Worm (Caenorhabditis elegans) whole organism, young adult: ENCODE measurements around the gene R10E4.7.

Source experiments
- B0035.1 ChIP-seq: sonication (generic microtip); optimal IDR thresholded peaks from 2 replicates; lab custom pipeline; 2016; ENCODE audit warnings: missing genetic modification characterization, mild to moderate bottlenecking, missing compliant biosample characterization, missing genotype, missing genetic modification reagents
- C06A6.2 ChIP-seq: fragments of 200-800 bp; sonication (Bioruptor generic); conservative IDR thresholded peaks from 2 replicates; pipeline ENCODE4 v1.3.6; 2022; ENCODE audit warnings: missing genetic modification characterization, missing compliant biosample characterization
- C17E4.6 ChIP-seq: fragments of 200-800 bp; sonication (Bioruptor generic); IDR thresholded peaks from 2 replicates; pipeline ENCODE4 v1.3.6; 2022; ENCODE audit warnings: missing genetic modification reagents, missing genetic modification characterization, missing compliant biosample characterization
- F33H1.4 ChIP-seq: fragments of 200-800 bp; sonication (Bioruptor generic); IDR thresholded peaks from 2 replicates; pipeline ENCODE4 v1.3.6; 2022; ENCODE audit warnings: missing genetic modification reagents, missing genetic modification characterization, missing compliant biosample characterization
- F39B2.1 ChIP-seq: fragments of 200-800 bp; sonication (Bioruptor generic); IDR thresholded peaks from 2 replicates; pipeline ENCODE4 v1.3.6; 2022; ENCODE audit warnings: missing genetic modification reagents, missing genetic modification characterization, missing compliant biosample characterization
- F52B5.7 ChIP-seq: sonication (generic microtip); optimal IDR thresholded peaks from 2 replicates; lab custom pipeline; 2016; ENCODE audit warnings: mild to moderate bottlenecking, missing genetic modification characterization, missing compliant biosample characterization
- F55B11.4 ChIP-seq: sonication (generic microtip); optimal IDR thresholded peaks from 2 replicates; lab custom pipeline; 2016; ENCODE audit warnings: missing compliant biosample characterization, missing genetic modification characterization, borderline replicate concordance; ENCODE audit not compliant: insufficient read depth
- F57C9.4 ChIP-seq: sonication (generic microtip); optimal IDR thresholded peaks from 2 replicates; lab custom pipeline; 2017; ENCODE audit warnings: mild to moderate bottlenecking, missing genetic modification characterization, missing compliant biosample characterization
- K11D2.4 ChIP-seq: fragments of 200-800 bp; sonication (Bioruptor generic); IDR thresholded peaks from 2 replicates; pipeline ENCODE4 v1.3.6; 2022; ENCODE audit warnings: missing genetic modification reagents, missing genetic modification characterization, missing compliant biosample characterization
- T26A5.8 ChIP-seq: sonication (generic microtip); optimal IDR thresholded peaks from 2 replicates; lab custom pipeline; 2016; ENCODE audit warnings: missing genetic modification characterization, missing compliant biosample characterization
- Y53G8AR.9 ChIP-seq: fragments of 200-800 bp; sonication (Bioruptor generic); conservative IDR thresholded peaks from 2 replicates; pipeline ENCODE4 v1.3.6; 2022; ENCODE audit warnings: missing genetic modification reagents, missing genetic modification characterization, missing compliant biosample characterization
- Y79H2A.3 ChIP-seq: fragments of 200-800 bp; sonication (Bioruptor generic); conservative IDR thresholded peaks from 2 replicates; pipeline ENCODE4 v1.3.6; 2022; ENCODE audit warnings: missing genetic modification reagents, missing genetic modification characterization, missing compliant biosample characterization
- aptf-3 ChIP-seq: fragments of 200-800 bp; sonication (Bioruptor generic); IDR thresholded peaks from 2 replicates; pipeline ENCODE4 v1.3.6; 2022; ENCODE audit warnings: missing genetic modification characterization, missing compliant biosample characterization
- atf-7 ChIP-seq: sonication (generic microtip); optimal IDR thresholded peaks from 2 replicates; lab custom pipeline; 2017; ENCODE audit warnings: mild to moderate bottlenecking, missing genetic modification characterization, missing compliant biosample characterization
- attf-3 ChIP-seq: fragments of 200-800 bp; sonication (Bioruptor generic); conservative IDR thresholded peaks from 2 replicates; pipeline ENCODE4 v1.3.6; 2022; ENCODE audit warnings: missing genetic modification reagents, missing genetic modification characterization, missing compliant biosample characterization
- attf-6 ChIP-seq: fragments of 200-800 bp; sonication (Bioruptor generic); IDR thresholded peaks from 2 replicates; pipeline ENCODE4 v1.3.6; 2022; ENCODE audit warnings: missing genetic modification reagents, missing genetic modification characterization, missing compliant biosample characterization
- bed-2 ChIP-seq: fragments of 200-800 bp; sonication (Bioruptor generic); IDR thresholded peaks from 2 replicates; pipeline ENCODE4 v1.3.6; 2022; ENCODE audit warnings: missing genetic modification reagents, missing genetic modification characterization, missing compliant biosample characterization
- ccch-3 ChIP-seq: fragments of 200-800 bp; sonication (Bioruptor generic); optimal IDR thresholded peaks from 2 replicates; lab custom pipeline; 2018; ENCODE audit warnings: mild to moderate bottlenecking, missing genetic modification characterization, missing compliant biosample characterization
- cebp-1 ChIP-seq, 2 experiments: fragments of 200-800 bp in 1 of 2; sonication (Bioruptor generic) in 1 of 2; sonication (generic microtip) in 1 of 2; IDR thresholded peaks in 1 of 2; optimal IDR thresholded peaks in 1 of 2; 2 replicates each; pipeline versions ENCODE4 v1.3.6 to Lab custom; 2017 to 2022; ENCODE audit warnings: missing compliant biosample characterization in 2 of 2, missing genetic modification characterization in 2 of 2, mild to moderate bottlenecking in 1 of 2, missing genetic modification reagents in 1 of 2, moderate library complexity in 1 of 2
- cebp-2 ChIP-seq: fragments of 200-800 bp; sonication (Bioruptor generic); IDR thresholded peaks from 2 replicates; pipeline ENCODE4 v1.3.6; 2022; ENCODE audit warnings: missing genetic modification characterization, missing compliant biosample characterization
- efl-1 ChIP-seq: fragments of 150-350 bp; optimal IDR thresholded peaks from 2 replicates; lab custom pipeline; 2014; ENCODE audit warnings: missing biosample characterization, missing genetic modification reagents, missing genetic modification characterization
- fkh-3 ChIP-seq: sonication (generic microtip); optimal IDR thresholded peaks from 2 replicates; lab custom pipeline; 2016; ENCODE audit warnings: mild to moderate bottlenecking, missing genetic modification characterization, missing compliant biosample characterization
- gei-17 ChIP-seq: fragments of 200-800 bp; sonication (Bioruptor generic); optimal IDR thresholded peaks from 2 replicates; lab custom pipeline; 2018; ENCODE audit warnings: mild to moderate bottlenecking, missing genetic modification characterization, missing compliant biosample characterization
- hrde-1 ChIP-seq: sonication (generic microtip); optimal IDR thresholded peaks from 2 replicates; lab custom pipeline; 2016; ENCODE audit warnings: missing genetic modification characterization, mild to moderate bottlenecking, missing compliant biosample characterization, moderate library complexity, missing genotype, missing genetic modification reagents, borderline replicate concordance
- lag-1 ChIP-seq: fragments of 200-800 bp; sonication (Bioruptor generic); IDR thresholded peaks from 2 replicates; pipeline ENCODE4 v1.3.6; 2022; ENCODE audit warnings: missing genetic modification reagents, missing genetic modification characterization, missing compliant biosample characterization
- lin-26 ChIP-seq: fragments of 200-800 bp; sonication (Bioruptor generic); IDR thresholded peaks from 2 replicates; pipeline ENCODE4 v1.3.6; 2022; ENCODE audit warnings: missing genetic modification reagents, missing genetic modification characterization, missing compliant biosample characterization
- lin-40 ChIP-seq: sonication (generic microtip); optimal IDR thresholded peaks from 2 replicates; lab custom pipeline; 2016; ENCODE audit warnings: missing genetic modification characterization, mild to moderate bottlenecking, missing compliant biosample characterization, missing genotype, missing genetic modification reagents
- lsl-1 ChIP-seq: fragments of 200-800 bp; sonication (Bioruptor generic); optimal IDR thresholded peaks from 2 replicates; lab custom pipeline; 2018; ENCODE audit warnings: mild to moderate bottlenecking, missing genetic modification characterization, moderate library complexity, missing compliant biosample characterization
- madf-6 ChIP-seq: fragments of 200-800 bp; sonication (Bioruptor generic); IDR thresholded peaks from 2 replicates; pipeline ENCODE4 v1.3.6; 2022; ENCODE audit warnings: missing genetic modification reagents, missing genetic modification characterization, missing compliant biosample characterization
- nfya-1 ChIP-seq: sonication (generic microtip); optimal IDR thresholded peaks from 2 replicates; lab custom pipeline; 2017; ENCODE audit warnings: antibody characterized with exemption, missing compliant biosample characterization, missing genetic modification characterization, borderline replicate concordance; ENCODE audit not compliant: insufficient read depth
- nfyb-1 ChIP-seq: fragments of 200-800 bp; sonication (Bioruptor generic); IDR thresholded peaks from 2 replicates; pipeline ENCODE4 v1.3.6; 2022; ENCODE audit warnings: missing genetic modification reagents, missing genetic modification characterization, missing compliant biosample characterization
- nhr-120 ChIP-seq: fragments of 200-800 bp; sonication (Bioruptor generic); IDR thresholded peaks from 2 replicates; pipeline ENCODE4 v1.3.6; 2022; ENCODE audit warnings: missing genetic modification characterization, missing compliant biosample characterization
- nhr-80 ChIP-seq: sonication (generic microtip); optimal IDR thresholded peaks from 2 replicates; lab custom pipeline; 2016; ENCODE audit warnings: missing genetic modification characterization, missing compliant biosample characterization
- snpc-3.4 ChIP-seq: sonication (generic microtip); optimal IDR thresholded peaks from 2 replicates; lab custom pipeline; 2017; ENCODE audit warnings: missing genetic modification characterization, mild to moderate bottlenecking, missing compliant biosample characterization, antibody characterized with exemption, moderate library complexity, missing genotype, missing genetic modification reagents
- somi-1 ChIP-seq: fragments of 200-800 bp; sonication (Bioruptor generic); optimal IDR thresholded peaks from 2 replicates; lab custom pipeline; 2018; ENCODE audit warnings: mild to moderate bottlenecking, missing genetic modification characterization, missing compliant biosample characterization
- sptf-2 ChIP-seq: fragments of 200-800 bp; sonication (Bioruptor generic); optimal IDR thresholded peaks from 2 replicates; lab custom pipeline; 2018; ENCODE audit warnings: mild to moderate bottlenecking, missing genetic modification characterization, missing compliant biosample characterization
- xnd-1 ChIP-seq: sonication (generic microtip); optimal IDR thresholded peaks from 2 replicates; lab custom pipeline; 2016; ENCODE audit warnings: missing genotype, missing genetic modification reagents, missing genetic modification characterization, missing compliant biosample characterization
- ztf-18 ChIP-seq: sonication (generic microtip); optimal IDR thresholded peaks from 2 replicates; lab custom pipeline; 2016; ENCODE audit warnings: missing genotype, mild to moderate bottlenecking, missing genetic modification characterization, missing compliant biosample characterization
- ztf-6 ChIP-seq: fragments of 200-800 bp; sonication (Bioruptor generic); IDR thresholded peaks from 2 replicates; pipeline ENCODE4 v1.3.6; 2022; ENCODE audit warnings: missing genetic modification reagents, missing genetic modification characterization, missing compliant biosample characterization

The R10E4.7 gene

DNA sequence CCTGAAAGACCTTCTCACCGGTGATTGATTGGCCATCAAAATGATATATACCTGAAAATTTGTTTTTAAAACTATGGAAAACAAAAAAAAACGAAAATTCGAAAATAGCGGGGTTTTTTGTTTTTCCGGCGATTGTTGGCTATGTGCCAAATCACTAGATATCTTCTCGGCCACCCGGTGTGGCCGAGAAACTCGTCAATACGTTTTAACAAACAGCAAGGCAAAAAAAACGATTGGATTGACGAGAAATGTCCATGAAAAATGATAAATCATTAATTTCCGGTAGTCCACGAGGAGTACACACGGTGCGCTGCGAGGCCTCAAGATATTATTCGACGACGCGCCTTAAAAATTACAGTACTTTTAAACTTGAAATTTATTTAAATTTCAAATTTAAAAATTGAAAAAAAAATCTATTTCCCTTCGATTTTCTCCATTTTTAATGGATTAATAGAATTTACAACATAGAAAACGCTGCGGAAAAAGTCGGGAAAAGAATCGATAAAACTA is 6.4 kb downstream of the R10E4.7 start, which contains the start of gene R10E4.11:
Gene R10E4.11 (minus strand): TSS at position 51 of the 510 bp plus-strand sequence.
- TF ChIP-seq C17E4.6 (no peak), F33H1.4 (GFP tag; lab: Robert Waterston, UW) (peak; percentile 61), lsl-1 (GFP tag; lab: Kevin White, UChicago) (peak; percentile 66), madf-6 (GFP tag; lab: Robert Waterston, UW) (peak; percentile 54; the same call in 1 of the 2 replicates)

DNA sequence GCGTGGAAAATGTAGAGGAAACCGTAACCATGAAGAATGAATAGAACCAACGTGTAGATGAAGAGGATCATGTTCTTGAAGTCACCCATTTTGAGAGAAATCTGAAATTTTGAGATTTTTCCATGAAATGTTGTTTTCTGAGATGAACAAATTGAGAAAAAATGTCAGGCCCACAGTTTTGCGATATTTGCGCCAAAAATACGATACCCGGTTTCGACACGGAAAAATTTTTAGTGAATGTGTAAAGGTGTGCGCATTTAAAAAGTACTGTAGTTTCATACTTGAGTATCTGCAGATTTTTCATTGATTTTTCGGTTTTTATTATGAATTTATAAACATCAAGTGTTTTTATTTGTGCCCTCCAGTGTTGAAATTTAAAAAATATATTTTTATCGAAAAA is 7.7 kb downstream of the R10E4.7 start, which contains the start of gene R10E4.9:
Gene R10E4.9 (minus strand): TSS at position 101 of the 400 bp plus-strand sequence.
- no peak for TF ChIP-seq bed-2
- TF ChIP-seq ztf-6 (GFP tag; lab: Robert Waterston, UW): no peak
- no peak for TF ChIP-seq T26A5.8
- TF ChIP-seq C06A6.2 (GFP tag; lab: Robert Waterston, UW): no peak
- no peak for TF ChIP-seq hrde-1 (tag; lab: Kevin White, UChicago)
- TF ChIP-seq attf-6: no peak
- no peak for TF ChIP-seq lin-40 (tag; lab: Kevin White, UChicago)
- TF ChIP-seq aptf-3 (GFP tag; lab: Robert Waterston, UW): no peak
- no peak for TF ChIP-seq F57C9.4 (tag; lab: Kevin White, UChicago)
- no peak for TF ChIP-seq cebp-1 (GFP tag; IDR thresholded peaks at IDR 0.05; lab: Robert Waterston, UW)
- TF ChIP-seq cebp-1 (tag; optimal IDR thresholded peaks at IDR 0.05; lab: Kevin White, UChicago): no peak
- no peak for TF ChIP-seq nfya-1 (tag; lab: Kevin White, UChicago)
- TF ChIP-seq F55B11.4 (tag; lab: Kevin White, UChicago): no peak
- TF ChIP-seq madf-6 (GFP tag; lab: Robert Waterston, UW): no peak
- no peak for TF ChIP-seq ccch-3 (GFP tag; lab: Kevin White, UChicago)
- TF ChIP-seq lag-1 (GFP tag; lab: Robert Waterston, UW): no peak
- TF ChIP-seq Y79H2A.3 (GFP tag; lab: Robert Waterston, UW): no peak

DNA sequence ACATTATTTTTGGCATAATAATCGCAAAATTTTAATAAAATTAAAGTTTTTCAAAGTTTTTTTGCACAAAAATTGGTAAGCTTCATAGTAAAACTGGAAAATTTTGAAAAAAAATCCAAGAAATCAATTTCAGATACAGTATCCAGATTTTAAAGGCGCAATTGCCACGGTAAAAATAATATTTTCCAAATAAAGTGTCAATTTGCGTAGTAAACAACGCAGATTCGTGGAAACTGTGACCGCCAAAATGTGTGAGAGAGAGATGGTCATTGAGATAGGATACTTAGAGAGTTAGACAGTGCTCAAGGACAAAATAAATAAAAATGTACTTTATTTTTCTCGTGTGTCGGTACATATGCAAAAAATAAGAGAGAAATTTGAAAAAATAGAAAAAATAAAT is 8.2 kb downstream of the R10E4.7 start:
- TF ChIP-seq xnd-1 (peak; percentile 29), C17E4.6 (no peak), fkh-3 (no peak), nfyb-1 (no peak), efl-1 (GFP tag; lab: Kevin White, UChicago) (peak; percentile 29), F39B2.1 (no peak), nhr-120 (GFP tag; lab: Robert Waterston, UW) (no peak), sptf-2 (GFP tag; lab: Kevin White, UChicago) (no peak), madf-6 (GFP tag; lab: Robert Waterston, UW) (peak; percentile 39; the same call in 1 of the 2 replicates), cebp-2 (GFP tag; lab: Robert Waterston, UW) (no peak), F52B5.7 (tag; lab: Kevin White, UChicago) (no peak), lin-26 (no peak), somi-1 (GFP tag; lab: Kevin White, UChicago) (no peak), atf-7 (no peak), snpc-3.4 (tag; lab: Kevin White, UChicago) (no peak), gei-17 (GFP tag; lab: Kevin White, UChicago) (no peak), attf-3 (GFP tag; lab: Robert Waterston, UW) (no peak), lsl-1 (GFP tag; lab: Kevin White, UChicago) (peak; percentile 65), B0035.1 (tag; lab: Kevin White, UChicago) (no peak), ztf-18 (no peak), K11D2.4 (GFP tag; lab: Robert Waterston, UW) (no peak), nhr-80 (tag; lab: Kevin White, UChicago) (no peak), Y53G8AR.9 (GFP tag; lab: Robert Waterston, UW) (no peak)
- TF ChIP-seq, all 124 proteins: peak for 4
